Worm (Caenorhabditis elegans): ENCODE measurements around the gene F43E2.11.
A peak's percentile ranks its signal among the peaks of the same experiment; 100 is the strongest.

The F43E2.11 gene

DNA sequence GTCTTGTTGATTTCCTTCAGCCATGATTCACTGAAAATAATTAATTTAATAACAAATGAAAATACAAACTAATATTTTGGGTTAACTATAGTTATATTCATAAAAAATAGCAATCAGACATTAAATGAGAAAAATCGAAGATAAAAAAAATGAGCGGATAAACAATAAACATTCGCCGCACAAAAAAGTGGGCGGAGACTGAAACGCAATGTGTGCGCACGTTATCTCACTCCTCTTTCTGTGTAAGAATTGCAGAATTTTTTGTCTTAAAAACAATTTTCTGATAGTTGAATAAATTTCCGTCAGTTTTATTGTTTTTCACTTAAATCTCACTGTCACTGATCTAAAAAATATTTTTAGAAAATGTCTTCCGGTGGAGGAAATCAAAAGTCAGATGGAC is 4.0 kb upstream of the F43E2.11 start, which contains the start of the genes mtch-1 and rpb-4:
Gene mtch-1 (minus strand): TSS at position 24 of the 400 bp plus-strand sequence.
Gene rpb-4 (plus strand): TSS at position 353 of the 400 bp plus-strand sequence.
- no peak for TF ChIP-seq K11D2.4 (GFP tag; IDR thresholded peaks at IDR 0.05)
- TF ChIP-seq snpc-3.4 (tag; optimal IDR thresholded peaks at IDR 0.05): peak; percentile 23
- no peak for TF ChIP-seq unc-130 (GFP tag; optimal IDR thresholded peaks at IDR 0.05)
- TF ChIP-seq F57A8.1 (GFP tag; optimal IDR thresholded peaks at IDR 0.05): no peak
- TF ChIP-seq ceh-27 (GFP tag; optimal IDR thresholded peaks at IDR 0.05): no peak
- no peak for TF ChIP-seq Y67H2A.10 (GFP tag; conservative IDR thresholded peaks at IDR 0.05)
- no peak for TF ChIP-seq ceh-79 (tag; optimal IDR thresholded peaks at IDR 0.05)
- no peak for TF ChIP-seq ceh-91 (GFP tag; IDR thresholded peaks at IDR 0.05)
- TF ChIP-seq madf-10 (tag; optimal IDR thresholded peaks at IDR 0.05): no peak
- no peak for TF ChIP-seq tlf-1 (GFP tag; optimal IDR thresholded peaks at IDR 0.05)
- peak; percentile 19 for TF ChIP-seq nhr-80 (tag; optimal IDR thresholded peaks at IDR 0.05)
- TF ChIP-seq akir-1 (GFP tag; optimal IDR thresholded peaks at IDR 0.05): no peak
- TF ChIP-seq cebp-2 (GFP tag; IDR thresholded peaks at IDR 0.05): no peak
- no peak for TF ChIP-seq sdz-38 (tag; optimal IDR thresholded peaks at IDR 0.05)
- TF ChIP-seq lin-40 (tag; optimal IDR thresholded peaks at IDR 0.05): no peak
- peak; percentile 44 for TF ChIP-seq snpc-1.1 (tag; optimal IDR thresholded peaks at IDR 0.05; ENCODE audit: insufficient read depth)
- no peak for TF ChIP-seq ztf-25 (GFP tag; IDR thresholded peaks at IDR 0.05)
- TF ChIP-seq fkh-3 (tag; optimal IDR thresholded peaks at IDR 0.05): no peak
- no peak for TF ChIP-seq let-607 (tag; optimal IDR thresholded peaks at IDR 0.05)
- peak; percentile 33 for TF ChIP-seq F23B12.7 (tag; optimal IDR thresholded peaks at IDR 0.05; ENCODE audit: insufficient read depth)
- TF ChIP-seq ekl-4 (GFP tag; IDR thresholded peaks at IDR 0.05): no peak
- TF ChIP-seq sptf-2 (GFP tag; optimal IDR thresholded peaks at IDR 0.05): no peak
- TF ChIP-seq nhr-120 (GFP tag; IDR thresholded peaks at IDR 0.05): no peak
- no peak for TF ChIP-seq lin-35 (GFP tag; optimal IDR thresholded peaks at IDR 0.05)
- no peak for TF ChIP-seq C06A6.2 (GFP tag; conservative IDR thresholded peaks at IDR 0.05)
- no peak for TF ChIP-seq gei-17 (GFP tag; optimal IDR thresholded peaks at IDR 0.05)
- TF ChIP-seq egl-44 (GFP tag; IDR thresholded peaks at IDR 0.05): no peak
- no peak for TF ChIP-seq cebp-1 (GFP tag; IDR thresholded peaks at IDR 0.05)
- no peak for TF ChIP-seq cebp-1 (tag; optimal IDR thresholded peaks at IDR 0.05)
- TF ChIP-seq ztf-28 (GFP tag; IDR thresholded peaks at IDR 0.05): no peak
- TF ChIP-seq ets-4 (GFP tag; optimal IDR thresholded peaks at IDR 0.05): no peak
- no peak for TF ChIP-seq C17E4.6 (GFP tag; IDR thresholded peaks at IDR 0.05)
- TF ChIP-seq rpc-1 (optimal IDR thresholded peaks at IDR 0.05): peak; percentile 11
- TF ChIP-seq rpc-1 (tag; optimal IDR thresholded peaks at IDR 0.05): no peak
- peak; percentile 13 for TF ChIP-seq attf-5 (GFP tag; optimal IDR thresholded peaks at IDR 0.05)
- TF ChIP-seq aptf-3 (GFP tag; IDR thresholded peaks at IDR 0.05): no peak
- peak; percentile 39 for TF ChIP-seq snpc-4 (GFP tag; optimal IDR thresholded peaks at IDR 0.05)
- TF ChIP-seq snpc-4 (tag; optimal IDR thresholded peaks at IDR 0.05): peak in 1 of 4 experiments; percentile 34
- no peak for TF ChIP-seq atf-7 (tag; optimal IDR thresholded peaks at IDR 0.05)
- no peak for TF ChIP-seq ama-1 (optimal IDR thresholded peaks at IDR 0.05)
- TF ChIP-seq ama-1 (GFP tag; optimal IDR thresholded peaks at IDR 0.05): no peak
- TF ChIP-seq mcd-1 (GFP tag; IDR thresholded peaks at IDR 0.05): no peak
- no peak for TF ChIP-seq T26A5.8 (tag; optimal IDR thresholded peaks at IDR 0.05)
- TF ChIP-seq Y53G8AR.9 (GFP tag; conservative IDR thresholded peaks at IDR 0.05): no peak
- TF ChIP-seq K12H6.12 (tag; optimal IDR thresholded peaks at IDR 0.05): no peak
- TF ChIP-seq mxl-1 (tag; optimal IDR thresholded peaks at IDR 0.05): no peak
- TF ChIP-seq hlh-26 (GFP tag; conservative IDR thresholded peaks at IDR 0.05): no peak
- no peak for TF ChIP-seq ceh-40 (GFP tag; IDR thresholded peaks at IDR 0.05)
- peak; percentile 12 for TF ChIP-seq ztf-18 (tag; optimal IDR thresholded peaks at IDR 0.05)
- TF ChIP-seq B0035.1 (tag; optimal IDR thresholded peaks at IDR 0.05): no peak

Measured in whole organism, young adult.